Worm (Caenorhabditis elegans): ENCODE data around the gene C25F9.11.

DNA sequence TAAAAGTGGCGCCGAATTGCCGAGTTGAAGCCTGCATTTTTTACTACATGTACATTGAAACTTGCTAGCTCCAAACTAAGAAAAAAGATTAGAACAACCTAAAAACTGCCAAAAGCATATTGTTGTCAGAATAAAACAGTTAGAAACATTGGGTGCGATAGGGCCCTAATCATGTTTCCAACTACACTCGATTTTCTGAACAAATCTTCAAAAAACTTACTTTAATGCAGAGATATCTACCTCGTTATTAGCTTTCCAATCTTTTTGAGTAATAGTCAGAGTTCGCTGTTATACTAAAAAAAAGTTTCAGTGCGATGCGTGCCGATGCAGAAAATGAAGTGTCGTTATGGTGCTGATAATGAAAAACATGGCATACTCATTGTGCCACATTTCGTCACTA lies 22.8 kb upstream of the C25F9.11 start, which contains the start of the genes Y43F8B.13 and Y43F8B.14:
- TF ChIP-seq W03F9.2 (tag; optimal IDR thresholded peaks at IDR 0.05), result no peak
- TF ChIP-seq him-1 (tag; optimal IDR thresholded peaks at IDR 0.05), result no peak
